Fruit fly (Drosophila melanogaster) whole organism, embryonic: ENCODE data around the gene CG7945.

Source experiments
- Bgb ChIP-seq: fragments of 200-800 bp; sonication (Bioruptor generic); IDR thresholded peaks from 2 replicates; pipeline ENCODE4 v1.3.6; 2022; ENCODE audit warnings: missing biosample characterization, missing genetic modification characterization; ENCODE audit not compliant: partially characterized antibody
- CG11695 ChIP-seq: fragments of 200-800 bp; sonication (Bioruptor generic); IDR thresholded peaks from 3 replicates; pipeline ENCODE4 v1.3.6; 2022; ENCODE audit warnings: missing biosample characterization, missing genetic modification characterization
- CG13624 ChIP-seq: fragments of 200-800 bp; sonication (Bioruptor generic); optimal IDR thresholded peaks from 2 replicates; lab custom pipeline; 2016; ENCODE audit warnings: missing biosample characterization, missing genetic modification characterization
- CG13775 ChIP-seq: fragments of 200-800 bp; sonication (Bioruptor generic); optimal IDR thresholded peaks from 3 replicates; lab custom pipeline; 2017; ENCODE audit warnings: missing biosample characterization, mild to moderate bottlenecking, missing genetic modification characterization
- CG15479 ChIP-seq: fragments of 200-800 bp; sonication (Bioruptor generic); optimal IDR thresholded peaks from 3 replicates; lab custom pipeline; 2019; ENCODE audit warnings: missing biosample characterization, mild to moderate bottlenecking, missing genetic modification characterization, moderate library complexity
- CG15514 ChIP-seq: fragments of 200-800 bp; sonication (Bioruptor generic); optimal IDR thresholded peaks from 3 replicates; lab custom pipeline; 2017; ENCODE audit warnings: missing biosample characterization, missing genetic modification characterization, mild to moderate bottlenecking, moderate library complexity, missing genetic modification reagents
- CG1603 ChIP-seq: fragments of 200-800 bp; sonication (Bioruptor generic); optimal IDR thresholded peaks from 2 replicates; lab custom pipeline; 2019; ENCODE audit warnings: missing biosample characterization, mild to moderate bottlenecking, missing genetic modification characterization, moderate library complexity
- CG18764 ChIP-seq: fragments of 200-800 bp; sonication (Bioruptor generic); optimal IDR thresholded peaks from 3 replicates; lab custom pipeline; 2016; ENCODE audit warnings: missing biosample characterization, missing genetic modification characterization
- CG4404 ChIP-seq: fragments of 200-800 bp; sonication (Bioruptor generic); IDR thresholded peaks from 2 replicates; pipeline ENCODE4 v1.3.6; 2022; ENCODE audit warnings: missing biosample characterization, missing genetic modification characterization
- CG7372 ChIP-seq: fragments of 200-800 bp; sonication (Bioruptor generic); IDR thresholded peaks from 2 replicates; pipeline ENCODE4 v1.3.6; 2022; ENCODE audit warnings: missing biosample characterization, missing genetic modification characterization
- CG7963 ChIP-seq: fragments of 200-800 bp; sonication (Bioruptor generic); IDR thresholded peaks from 3 replicates; pipeline ENCODE4 v1.3.6; 2022; ENCODE audit warnings: missing biosample characterization, missing genetic modification characterization; ENCODE audit not compliant: partially characterized antibody
- CG8944 ChIP-seq: fragments of 200-800 bp; sonication (Bioruptor generic); optimal IDR thresholded peaks from 3 replicates; lab custom pipeline; 2016; ENCODE audit warnings: missing biosample characterization, missing genetic modification characterization
- CG9215 ChIP-seq: fragments of 200-800 bp; sonication (Bioruptor generic); IDR thresholded peaks from 2 replicates; pipeline ENCODE4 v1.3.6; 2022; ENCODE audit warnings: missing biosample characterization, missing genetic modification characterization
- Chrac-16 ChIP-seq: fragments of 200-800 bp; sonication (Bioruptor generic); optimal IDR thresholded peaks from 3 replicates; lab custom pipeline; 2016; ENCODE audit warnings: missing biosample characterization, missing genetic modification characterization
- Dbx ChIP-seq: fragments of 200-800 bp; sonication (Bioruptor generic); IDR thresholded peaks from 3 replicates; pipeline ENCODE4 v1.3.6; 2022; ENCODE audit warnings: missing biosample characterization, missing genetic modification characterization
- Doc3 ChIP-seq: fragments of 200-800 bp; sonication (Bioruptor generic); IDR thresholded peaks from 3 replicates; pipeline ENCODE4 v1.3.6; 2022; ENCODE audit warnings: missing biosample characterization, missing genetic modification characterization; ENCODE audit not compliant: partially characterized antibody
- Fer1 ChIP-seq: fragments of 200-800 bp; sonication (Bioruptor generic); optimal IDR thresholded peaks from 2 replicates; lab custom pipeline; 2017; ENCODE audit warnings: missing biosample characterization, mild to moderate bottlenecking, missing genetic modification characterization
- GATAe ChIP-seq: fragments of 200-800 bp; sonication (Bioruptor generic); conservative IDR thresholded peaks from 2 replicates; pipeline ENCODE4 v1.3.6; 2022; ENCODE audit warnings: missing biosample characterization, missing genetic modification characterization
- HLH4C ChIP-seq: fragments of 200-800 bp; sonication (Bioruptor generic); IDR thresholded peaks from 3 replicates; pipeline ENCODE4 v1.3.6; 2022; ENCODE audit warnings: missing biosample characterization, missing genetic modification characterization; ENCODE audit not compliant: partially characterized antibody
- Hr51 ChIP-seq, 2 experiments: fragments of 200-800 bp; sonication (Bioruptor generic); optimal IDR thresholded peaks; 2 replicates in 1 of 2; 3 replicates in 1 of 2; lab custom pipeline; 2016 to 2018; ENCODE audit warnings: missing biosample characterization in 2 of 2, missing genetic modification characterization in 2 of 2, mild to moderate bottlenecking in 1 of 2, moderate library complexity in 1 of 2
- Lim3 ChIP-seq: fragments of 200-800 bp; sonication (Bioruptor generic); IDR thresholded peaks from 2 replicates; pipeline ENCODE4 v1.3.6; 2022; ENCODE audit warnings: missing biosample characterization, missing genetic modification characterization
- MBD-R2 ChIP-seq: fragments of 200-800 bp; sonication (Bioruptor generic); IDR thresholded peaks from 2 replicates; pipeline ENCODE4 v1.3.6; 2022; ENCODE audit warnings: missing biosample characterization, missing genetic modification characterization
- MESR4 ChIP-seq: fragments of 200-800 bp; sonication (Bioruptor generic); optimal IDR thresholded peaks from 2 replicates; lab custom pipeline; 2018; ENCODE audit warnings: missing biosample characterization, mild to moderate bottlenecking, missing genetic modification characterization, moderate library complexity
- Sox100B ChIP-seq: fragments of 200-800 bp; sonication (Bioruptor generic); optimal IDR thresholded peaks from 3 replicates; lab custom pipeline; 2018; ENCODE audit warnings: missing biosample characterization, mild to moderate bottlenecking, missing genetic modification characterization
- Sox102F ChIP-seq: fragments of 200-800 bp; sonication (Bioruptor generic); optimal IDR thresholded peaks from 2 replicates; lab custom pipeline; 2018; ENCODE audit warnings: missing biosample characterization, mild to moderate bottlenecking, missing genetic modification characterization, moderate library complexity
- Sry-δ ChIP-seq: fragments of 200-800 bp; sonication (Bioruptor generic); optimal IDR thresholded peaks from 2 replicates; lab custom pipeline; 2016; ENCODE audit warnings: missing biosample characterization, missing genetic modification characterization
- YL-1 ChIP-seq: fragments of 200-800 bp; sonication (Bioruptor generic); optimal IDR thresholded peaks from 3 replicates; lab custom pipeline; 2017; ENCODE audit warnings: missing biosample characterization, mild to moderate bottlenecking, missing genetic modification characterization
- ab ChIP-seq: fragments of 200-800 bp; sonication (Bioruptor generic); optimal IDR thresholded peaks from 2 replicates; lab custom pipeline; 2016; ENCODE audit warnings: missing biosample characterization, missing genetic modification characterization
- amos ChIP-seq: fragments of 200-800 bp; sonication (Bioruptor generic); IDR thresholded peaks from 2 replicates; pipeline ENCODE4 v1.3.6; 2022; ENCODE audit warnings: missing biosample characterization, missing genetic modification characterization; ENCODE audit not compliant: partially characterized antibody
- bigmax ChIP-seq: fragments of 200-800 bp; sonication (Bioruptor generic); optimal IDR thresholded peaks from 2 replicates; lab custom pipeline; 2018; ENCODE audit warnings: missing biosample characterization, mild to moderate bottlenecking, missing genetic modification characterization
- bowl ChIP-seq: fragments of 200-800 bp; sonication (Bioruptor generic); IDR thresholded peaks from 2 replicates; pipeline ENCODE4 v1.3.6; 2022; ENCODE audit warnings: missing biosample characterization, missing genetic modification characterization
- chinmo ChIP-seq: fragments of 200-800 bp; sonication (Bioruptor generic); IDR thresholded peaks from 4 replicates; pipeline ENCODE4 v1.3.6; 2022; ENCODE audit warnings: missing biosample characterization, missing genetic modification characterization; ENCODE audit not compliant: partially characterized antibody
- chn ChIP-seq: fragments of 200-800 bp; sonication (Bioruptor generic); optimal IDR thresholded peaks from 2 replicates; lab custom pipeline; 2016; ENCODE audit warnings: missing biosample characterization, missing genetic modification characterization
- crc ChIP-seq: fragments of 200-800 bp; sonication (Bioruptor generic); optimal IDR thresholded peaks from 2 replicates; lab custom pipeline; 2016; ENCODE audit warnings: missing biosample characterization, missing genetic modification characterization
- fru ChIP-seq: fragments of >200 bp; optimal IDR thresholded peaks from 2 replicates; lab custom pipeline; 2017
- gce ChIP-seq: fragments of 200-800 bp; sonication (Bioruptor generic); IDR thresholded peaks from 3 replicates; pipeline ENCODE4 v1.3.6; 2022; ENCODE audit warnings: missing biosample characterization, missing genetic modification characterization
- hb ChIP-seq: fragments of 200-800 bp; sonication (Bioruptor generic); IDR thresholded peaks from 3 replicates; pipeline ENCODE4 v1.3.6; 2022; ENCODE audit warnings: missing biosample characterization, missing genetic modification characterization; ENCODE audit not compliant: partially characterized antibody
- ind ChIP-seq: fragments of 200-800 bp; sonication (Bioruptor generic); optimal IDR thresholded peaks from 3 replicates; lab custom pipeline; 2016; ENCODE audit warnings: missing biosample characterization, missing genetic modification characterization
- knrl ChIP-seq: fragments of 200-800 bp; sonication (Bioruptor generic); IDR thresholded peaks from 3 replicates; pipeline ENCODE4 v1.3.6; 2022; ENCODE audit warnings: missing biosample characterization, missing genetic modification characterization; ENCODE audit not compliant: partially characterized antibody
- mam ChIP-seq: fragments of 200-800 bp; sonication (Bioruptor generic); optimal IDR thresholded peaks from 3 replicates; lab custom pipeline; 2016; ENCODE audit warnings: missing biosample characterization, missing genetic modification characterization
- nerfin-2 ChIP-seq: fragments of 200-800 bp; sonication (Bioruptor generic); IDR thresholded peaks from 2 replicates; pipeline ENCODE4 v1.3.6; 2022; ENCODE audit warnings: missing biosample characterization, missing genetic modification characterization; ENCODE audit not compliant: partially characterized antibody
- onecut ChIP-seq: fragments of 200-800 bp; sonication (Bioruptor generic); IDR thresholded peaks from 2 replicates; pipeline ENCODE4 v1.3.6; 2022; ENCODE audit warnings: missing biosample characterization, missing genetic modification characterization
- pfk ChIP-seq: fragments of 200-800 bp; sonication (Bioruptor generic); optimal IDR thresholded peaks from 2 replicates; lab custom pipeline; 2018; ENCODE audit warnings: missing biosample characterization, mild to moderate bottlenecking, missing genetic modification characterization, moderate library complexity
- pnt ChIP-seq: fragments of 200-800 bp; sonication (Bioruptor generic); optimal IDR thresholded peaks from 3 replicates; lab custom pipeline; 2016; ENCODE audit warnings: missing biosample characterization, missing genetic modification characterization
- run ChIP-seq: fragments of 200-800 bp; sonication (Bioruptor generic); optimal IDR thresholded peaks from 3 replicates; lab custom pipeline; 2018; ENCODE audit warnings: missing biosample characterization, mild to moderate bottlenecking, missing genetic modification characterization
- vfl ChIP-seq: fragments of 200-800 bp; sonication (Bioruptor generic); optimal IDR thresholded peaks from 2 replicates; lab custom pipeline; 2016; ENCODE audit warnings: missing biosample characterization, missing genetic modification characterization
- vvl ChIP-seq: fragments of 200-800 bp; sonication (Bioruptor generic); IDR thresholded peaks from 2 replicates; pipeline ENCODE4 v1.3.6; 2022; ENCODE audit warnings: missing biosample characterization, missing genetic modification characterization
- zen2 ChIP-seq: fragments of 200-800 bp; sonication (Bioruptor generic); IDR thresholded peaks from 3 replicates; pipeline ENCODE4 v1.3.6; 2022; ENCODE audit warnings: missing biosample characterization, missing genetic modification characterization; ENCODE audit not compliant: partially characterized antibody

Gene CG7945

dm6 chr3L:15563058-15563850 is 39.3 kb upstream of the CG7945 start, which contains the start of the genes CG7739 and SCCRO (continued):
- TF ChIP-seq Sox100B (GFP tag; lab: Kevin White, UChicago) = peak; percentile 4
- TF ChIP-seq vfl (GFP tag; lab: Kevin White, UChicago) = peak; percentile 14
- no peak for TF ChIP-seq ab
- TF ChIP-seq Hr51 (GFP tag; optimal IDR thresholded peaks at IDR 0.05; lab: Kevin White, UChicago) = peak; percentile 43 to 67
- no peak for TF ChIP-seq Sox102F (GFP tag; lab: Kevin White, UChicago)
- peak; percentile 72; the same call in 2 of the 3 replicates for TF ChIP-seq Dbx (GFP tag; lab: Robert Waterston, UW)
- TF ChIP-seq vvl (GFP tag; lab: Robert Waterston, UW) = peak; percentile 82
- TF ChIP-seq Chrac-16 (GFP tag; lab: Kevin White, UChicago) = peak; percentile 53
- no peak for TF ChIP-seq pnt (GFP tag; lab: Kevin White, UChicago)
- peak; percentile 71 for TF ChIP-seq CG15514
- peak; percentile 77 for TF ChIP-seq MBD-R2
- peak; percentile 42 for TF ChIP-seq mam
- TF ChIP-seq CG9215 (GFP tag; lab: Robert Waterston, UW) = peak; percentile 53
- TF ChIP-seq CG13775 (GFP tag; lab: Kevin White, UChicago) = peak; percentile 33
- TF ChIP-seq amos (GFP tag; lab: Robert Waterston, UW) = peak; percentile 71; the same call in 1 of the 2 replicates
- no peak for TF ChIP-seq bigmax (GFP tag; lab: Kevin White, UChicago)
- peak; percentile 49 for TF ChIP-seq chn (GFP tag; lab: Kevin White, UChicago)
- no peak for TF ChIP-seq CG15479 (GFP tag; lab: Kevin White, UChicago)
- TF ChIP-seq fru (lab: Kevin White, UChicago) = no peak
- peak; percentile 61 for TF ChIP-seq CG7372
- peak; percentile 57 for TF ChIP-seq ind (GFP tag; lab: Kevin White, UChicago)
- TF ChIP-seq pfk (GFP tag; lab: Kevin White, UChicago) = no peak
- TF ChIP-seq YL-1 (GFP tag; lab: Kevin White, UChicago) = peak; percentile 42
- TF ChIP-seq crc (GFP tag; lab: Kevin White, UChicago) = no peak
- TF ChIP-seq CG18764 (GFP tag; lab: Kevin White, UChicago) = peak; percentile 36
- TF ChIP-seq CG8944 = no peak
- peak; percentile 40 for TF ChIP-seq CG13624 (GFP tag; lab: Kevin White, UChicago)
- no peak for TF ChIP-seq zen2 (GFP tag; lab: Robert Waterston, UW)
- TF ChIP-seq GATAe = 0 out of 2 replicates have a peak, but pooled peaks have one; percentile 10
- TF ChIP-seq CG4404 (GFP tag; lab: Robert Waterston, UW) = peak; percentile 37; the same call in 1 of the 2 replicates

dm6 chr3L:15562727-15563057 is 38.8 kb upstream of the CG7945 start:
- TF ChIP-seq onecut (GFP tag; lab: Robert Waterston, UW) (peak; percentile 98), bowl (GFP tag; lab: Robert Waterston, UW) (no peak), CG7963 (peak; percentile 50; the same call in 1 of the 3 replicates), gce (0 out of 3 replicates have a peak, but pooled peaks have one; percentile 6), knrl (GFP tag; lab: Robert Waterston, UW) (peak; percentile 43; the same call in 1 of the 3 replicates), MESR4 (GFP tag; lab: Kevin White, UChicago) (peak; percentile 80), Doc3 (peak; percentile 27; the same call in 1 of the 3 replicates), Fer1 (GFP tag; lab: Kevin White, UChicago) (peak; percentile 27), Lim3 (no peak), Sry-δ (peak; percentile 38), nerfin-2 (peak; percentile 28; the same call in 1 of the 2 replicates), Bgb (GFP tag; lab: Robert Waterston, UW) (peak; percentile 61), CG1603 (tag; lab: Kevin White, UChicago) (peak; percentile 30), chinmo (0 out of 4 replicates have a peak, but pooled peaks have one; percentile 72), run (tag; lab: Kevin White, UChicago) (no peak), HLH4C (peak; percentile 52; the same call in 1 of the 3 replicates), hb (GFP tag; lab: Robert Waterston, UW) (0 out of 3 replicates have a peak, but pooled peaks have one; percentile 7), CG11695 (GFP tag; lab: Robert Waterston, UW) (no peak)
